Worm (Caenorhabditis elegans) whole organism, midembryonic: ENCODE data around the gene srt-20.

Experiments used
- T22C8.4 ChIP-seq: fragments of 200-800 bp; sonication (Bioruptor generic); IDR thresholded peaks from 2 replicates; pipeline ENCODE4 v1.3.6; 2022; ENCODE audit warnings: missing genetic modification characterization, missing compliant biosample characterization
- cog-1 ChIP-seq: sonication (generic microtip); optimal IDR thresholded peaks from 2 replicates; lab custom pipeline; 2016; ENCODE audit warnings: missing genetic modification characterization, missing compliant biosample characterization
- flt-1 ChIP-seq: fragments of 200-800 bp; sonication (Bioruptor generic); IDR thresholded peaks from 2 replicates; pipeline ENCODE4 v1.3.6; 2022; ENCODE audit warnings: missing genetic modification characterization, missing compliant biosample characterization
- ref-1 ChIP-seq: fragments of 200-800 bp; sonication (Bioruptor generic); conservative IDR thresholded peaks from 2 replicates; pipeline ENCODE4 v1.3.6; 2022; ENCODE audit warnings: missing genetic modification reagents, missing genetic modification characterization, missing compliant biosample characterization
- tab-1 ChIP-seq: fragments of 200-800 bp; sonication (Bioruptor generic); IDR thresholded peaks from 2 replicates; pipeline ENCODE4 v1.3.6; 2022; ENCODE audit warnings: missing genetic modification characterization, missing compliant biosample characterization
- ztf-23 ChIP-seq: fragments of 200-800 bp; sonication (Bioruptor generic); IDR thresholded peaks from 2 replicates; pipeline ENCODE4 v1.3.6; 2022; ENCODE audit warnings: missing genetic modification reagents, missing genetic modification characterization, missing compliant biosample characterization
- ztf-29 ChIP-seq: fragments of 200-800 bp; sonication (Bioruptor generic); IDR thresholded peaks from 2 replicates; pipeline ENCODE4 v1.3.6; 2022; ENCODE audit warnings: missing genetic modification reagents, missing genetic modification characterization, missing compliant biosample characterization

DNA sequence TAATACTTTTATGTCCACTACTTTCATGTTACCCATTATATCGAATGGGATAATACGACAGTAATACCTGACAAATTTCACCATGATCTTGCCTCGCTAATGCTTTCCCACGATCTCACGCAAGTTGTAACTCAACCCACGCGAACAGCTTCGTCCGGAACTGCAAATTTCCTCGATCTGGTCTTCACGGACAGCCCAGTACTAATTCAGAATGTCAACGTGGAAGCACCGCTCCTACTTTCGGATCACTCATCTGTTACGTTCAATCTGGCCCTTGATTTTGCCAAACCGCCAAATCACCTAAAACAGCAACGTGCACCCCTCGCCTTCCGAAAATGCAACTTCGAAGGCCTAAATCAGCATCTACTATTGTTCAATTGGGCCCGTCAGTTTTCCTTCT, 5.3 kb downstream of the srt-20 start:
- TF ChIP-seq T22C8.4 (GFP tag; lab: Robert Waterston, UW) (no peak), flt-1 (GFP tag; lab: Robert Waterston, UW) (no peak), ref-1 (GFP tag; lab: Robert Waterston, UW) (no peak), ztf-29 (GFP tag; lab: Robert Waterston, UW) (no peak), tab-1 (no peak), ztf-23 (no peak), cog-1 (tag; lab: Kevin White, UChicago) (no peak)
